Worm (Caenorhabditis elegans) whole organism, young adult: ENCODE data around the gene nhr-114.
A peak's percentile ranks its signal among the peaks of the same experiment; 100 is the strongest.

Source experiments
- C06A6.2 ChIP-seq: fragments of 200-800 bp; sonication (Bioruptor generic); conservative IDR thresholded peaks from 2 replicates; pipeline ENCODE4 v1.3.6; 2022; ENCODE audit warnings: missing genetic modification characterization, missing compliant biosample characterization
- C17E4.6 ChIP-seq: fragments of 200-800 bp; sonication (Bioruptor generic); IDR thresholded peaks from 2 replicates; pipeline ENCODE4 v1.3.6; 2022; ENCODE audit warnings: missing genetic modification reagents, missing genetic modification characterization, missing compliant biosample characterization
- D2030.7 ChIP-seq: fragments of 200-800 bp; sonication (Bioruptor generic); IDR thresholded peaks from 2 replicates; pipeline ENCODE4 v1.3.6; 2022; ENCODE audit warnings: missing genetic modification reagents, missing genetic modification characterization, missing compliant biosample characterization
- F22D6.2 ChIP-seq: sonication (generic microtip); optimal IDR thresholded peaks from 2 replicates; lab custom pipeline; 2016; ENCODE audit warnings: mild to moderate bottlenecking, missing genetic modification characterization, missing compliant biosample characterization
- F52B5.7 ChIP-seq: sonication (generic microtip); optimal IDR thresholded peaks from 2 replicates; lab custom pipeline; 2016; ENCODE audit warnings: mild to moderate bottlenecking, missing genetic modification characterization, missing compliant biosample characterization
- F55B11.4 ChIP-seq: sonication (generic microtip); optimal IDR thresholded peaks from 2 replicates; lab custom pipeline; 2016; ENCODE audit warnings: missing compliant biosample characterization, missing genetic modification characterization, borderline replicate concordance; ENCODE audit not compliant: insufficient read depth
- F57C9.4 ChIP-seq: sonication (generic microtip); optimal IDR thresholded peaks from 2 replicates; lab custom pipeline; 2017; ENCODE audit warnings: mild to moderate bottlenecking, missing genetic modification characterization, missing compliant biosample characterization
- T07F8.4 ChIP-seq: sonication (generic microtip); optimal IDR thresholded peaks from 2 replicates; lab custom pipeline; 2016; ENCODE audit warnings: mild to moderate bottlenecking, missing genetic modification characterization, moderate library complexity, missing compliant biosample characterization
- T26A5.8 ChIP-seq: sonication (generic microtip); optimal IDR thresholded peaks from 2 replicates; lab custom pipeline; 2016; ENCODE audit warnings: missing genetic modification characterization, missing compliant biosample characterization
- Y53F4B.3 ChIP-seq: fragments of 200-800 bp; sonication (Bioruptor generic); IDR thresholded peaks from 2 replicates; pipeline ENCODE4 v1.3.6; 2022; ENCODE audit warnings: missing genetic modification reagents, missing genetic modification characterization, missing compliant biosample characterization
- Y56A3A.18 ChIP-seq: fragments of 200-800 bp; sonication (Bioruptor generic); IDR thresholded peaks from 2 replicates; pipeline ENCODE4 v1.3.6; 2022; ENCODE audit warnings: missing genetic modification reagents, missing genetic modification characterization, missing compliant biosample characterization
- Y67H2A.10 ChIP-seq: fragments of 200-800 bp; sonication (Bioruptor generic); conservative IDR thresholded peaks from 2 replicates; pipeline ENCODE4 v1.3.6; 2022; ENCODE audit warnings: missing genetic modification reagents, missing genetic modification characterization, missing compliant biosample characterization
- aptf-2 ChIP-seq: fragments of 200-800 bp; sonication (Bioruptor generic); conservative IDR thresholded peaks from 2 replicates; pipeline ENCODE4 v1.3.6; 2022; ENCODE audit warnings: missing genetic modification reagents, missing genetic modification characterization, missing compliant biosample characterization
- atf-7 ChIP-seq: sonication (generic microtip); optimal IDR thresholded peaks from 2 replicates; lab custom pipeline; 2017; ENCODE audit warnings: mild to moderate bottlenecking, missing genetic modification characterization, missing compliant biosample characterization
- athp-1 ChIP-seq: sonication (generic microtip); optimal IDR thresholded peaks from 2 replicates; lab custom pipeline; 2017; ENCODE audit warnings: mild to moderate bottlenecking, missing genetic modification characterization, missing compliant biosample characterization
- attf-5 ChIP-seq: fragments of 200-800 bp; sonication (Bioruptor generic); optimal IDR thresholded peaks from 2 replicates; lab custom pipeline; 2018; ENCODE audit warnings: mild to moderate bottlenecking, missing genetic modification characterization, missing compliant biosample characterization
- attf-6 ChIP-seq: fragments of 200-800 bp; sonication (Bioruptor generic); IDR thresholded peaks from 2 replicates; pipeline ENCODE4 v1.3.6; 2022; ENCODE audit warnings: missing genetic modification reagents, missing genetic modification characterization, missing compliant biosample characterization
- ccch-3 ChIP-seq: fragments of 200-800 bp; sonication (Bioruptor generic); optimal IDR thresholded peaks from 2 replicates; lab custom pipeline; 2018; ENCODE audit warnings: mild to moderate bottlenecking, missing genetic modification characterization, missing compliant biosample characterization
- ceh-91 ChIP-seq: fragments of 200-800 bp; sonication (Bioruptor generic); IDR thresholded peaks from 2 replicates; pipeline ENCODE4 v1.3.6; 2022; ENCODE audit warnings: missing genetic modification reagents, missing genetic modification characterization, missing compliant biosample characterization
- egl-18 ChIP-seq: fragments of 200-800 bp; sonication (Bioruptor generic); IDR thresholded peaks from 2 replicates; pipeline ENCODE4 v1.3.6; 2022; ENCODE audit warnings: missing genetic modification reagents, missing genetic modification characterization, missing compliant biosample characterization
- egrh-3 ChIP-seq: fragments of 200-800 bp; sonication (Bioruptor generic); IDR thresholded peaks from 2 replicates; pipeline ENCODE4 v1.3.6; 2022; ENCODE audit warnings: missing genetic modification reagents, missing genetic modification characterization, missing compliant biosample characterization
- ekl-4 ChIP-seq: fragments of 200-800 bp; sonication (Bioruptor generic); IDR thresholded peaks from 2 replicates; pipeline ENCODE4 v1.3.6; 2022; ENCODE audit warnings: missing genetic modification reagents, missing genetic modification characterization, missing compliant biosample characterization
- hmg-1.2 ChIP-seq: fragments of 200-800 bp; sonication (Bioruptor generic); IDR thresholded peaks from 2 replicates; pipeline ENCODE4 v1.3.6; 2022; ENCODE audit warnings: missing genetic modification reagents, missing genetic modification characterization, missing compliant biosample characterization
- hrde-1 ChIP-seq: sonication (generic microtip); optimal IDR thresholded peaks from 2 replicates; lab custom pipeline; 2016; ENCODE audit warnings: missing genetic modification characterization, mild to moderate bottlenecking, missing compliant biosample characterization, moderate library complexity, missing genotype, missing genetic modification reagents, borderline replicate concordance
- hsf-1 ChIP-seq: fragments of 200-800 bp; sonication (Bioruptor generic); IDR thresholded peaks from 2 replicates; pipeline ENCODE4 v1.3.6; 2022; ENCODE audit warnings: missing genetic modification reagents, missing genetic modification characterization, missing compliant biosample characterization
- lag-1 ChIP-seq: fragments of 200-800 bp; sonication (Bioruptor generic); IDR thresholded peaks from 2 replicates; pipeline ENCODE4 v1.3.6; 2022; ENCODE audit warnings: missing genetic modification reagents, missing genetic modification characterization, missing compliant biosample characterization
- let-526 ChIP-seq: fragments of 200-800 bp; sonication (Bioruptor generic); IDR thresholded peaks from 2 replicates; pipeline ENCODE4 v1.3.6; 2022; ENCODE audit warnings: missing genetic modification reagents, missing genetic modification characterization, missing compliant biosample characterization
- lin-26 ChIP-seq: fragments of 200-800 bp; sonication (Bioruptor generic); IDR thresholded peaks from 2 replicates; pipeline ENCODE4 v1.3.6; 2022; ENCODE audit warnings: missing genetic modification reagents, missing genetic modification characterization, missing compliant biosample characterization
- lin-40 ChIP-seq: sonication (generic microtip); optimal IDR thresholded peaks from 2 replicates; lab custom pipeline; 2016; ENCODE audit warnings: missing genetic modification characterization, mild to moderate bottlenecking, missing compliant biosample characterization, missing genotype, missing genetic modification reagents
- lsl-1 ChIP-seq: fragments of 200-800 bp; sonication (Bioruptor generic); optimal IDR thresholded peaks from 2 replicates; lab custom pipeline; 2018; ENCODE audit warnings: mild to moderate bottlenecking, missing genetic modification characterization, moderate library complexity, missing compliant biosample characterization
- lsy-27 ChIP-seq: sonication (generic microtip); optimal IDR thresholded peaks from 2 replicates; lab custom pipeline; 2017; ENCODE audit warnings: missing genetic modification characterization, mild to moderate bottlenecking, missing compliant biosample characterization, antibody characterized with exemption, missing genotype, borderline replicate concordance; ENCODE audit not compliant: insufficient read depth
- madf-3 ChIP-seq: fragments of 200-800 bp; sonication (Bioruptor generic); IDR thresholded peaks from 2 replicates; pipeline ENCODE4 v1.3.6; 2022; ENCODE audit warnings: missing genetic modification reagents, missing genetic modification characterization, missing compliant biosample characterization
- nhr-120 ChIP-seq: fragments of 200-800 bp; sonication (Bioruptor generic); IDR thresholded peaks from 2 replicates; pipeline ENCODE4 v1.3.6; 2022; ENCODE audit warnings: missing genetic modification characterization, missing compliant biosample characterization
- nhr-80 ChIP-seq: sonication (generic microtip); optimal IDR thresholded peaks from 2 replicates; lab custom pipeline; 2016; ENCODE audit warnings: missing genetic modification characterization, missing compliant biosample characterization
- nhr-90 ChIP-seq: sonication (generic microtip); optimal IDR thresholded peaks from 2 replicates; lab custom pipeline; 2016; ENCODE audit warnings: missing genotype, mild to moderate bottlenecking, missing genetic modification characterization, missing compliant biosample characterization
- pbrm-1 ChIP-seq: fragments of 200-800 bp; sonication (Bioruptor generic); IDR thresholded peaks from 2 replicates; pipeline ENCODE4 v1.3.6; 2022; ENCODE audit warnings: missing genetic modification reagents, missing genetic modification characterization, missing compliant biosample characterization
- rec-8 ChIP-seq, 2 experiments: sonication (generic microtip); optimal IDR thresholded peaks; 2 replicates each; lab custom pipeline; 2016; ENCODE audit warnings: mild to moderate bottlenecking in 2 of 2, missing genetic modification characterization in 2 of 2, missing genetic modification reagents in 2 of 2, missing genotype in 2 of 2, missing biosample characterization in 1 of 2, missing compliant biosample characterization in 1 of 2, moderate library complexity in 1 of 2
- snpc-4 ChIP-seq, 5 experiments: fragments of 150-350 bp in 1 of 5; sonication (generic microtip) in 4 of 5; optimal IDR thresholded peaks; 2 replicates each; lab custom pipeline; 2014 to 2018; ENCODE audit warnings: missing genetic modification characterization in 5 of 5, missing biosample characterization in 3 of 5, antibody characterized with exemption in 2 of 5, mild to moderate bottlenecking in 2 of 5, missing compliant biosample characterization in 2 of 5, missing genotype in 2 of 5, moderate library complexity in 2 of 5, missing genetic modification reagents in 1 of 5
- sptf-2 ChIP-seq: fragments of 200-800 bp; sonication (Bioruptor generic); optimal IDR thresholded peaks from 2 replicates; lab custom pipeline; 2018; ENCODE audit warnings: mild to moderate bottlenecking, missing genetic modification characterization, missing compliant biosample characterization
- tbx-9 ChIP-seq: sonication (generic microtip); optimal IDR thresholded peaks from 2 replicates; lab custom pipeline; 2016; ENCODE audit warnings: borderline replicate concordance, missing genetic modification characterization, inconsistent platforms, missing compliant biosample characterization
- tlf-1 ChIP-seq: fragments of 200-800 bp; sonication (Bioruptor generic); optimal IDR thresholded peaks from 2 replicates; lab custom pipeline; 2018; ENCODE audit warnings: mild to moderate bottlenecking, missing genetic modification characterization, missing compliant biosample characterization
- ztf-18 ChIP-seq: sonication (generic microtip); optimal IDR thresholded peaks from 2 replicates; lab custom pipeline; 2016; ENCODE audit warnings: missing genotype, mild to moderate bottlenecking, missing genetic modification characterization, missing compliant biosample characterization
- ztf-22 ChIP-seq: fragments of 200-800 bp; sonication (Bioruptor generic); optimal IDR thresholded peaks from 2 replicates; lab custom pipeline; 2018; ENCODE audit warnings: mild to moderate bottlenecking, missing genetic modification characterization, moderate library complexity, missing compliant biosample characterization
- ztf-28 ChIP-seq: fragments of 200-800 bp; sonication (Bioruptor generic); IDR thresholded peaks from 2 replicates; pipeline ENCODE4 v1.3.6; 2022; ENCODE audit warnings: missing genetic modification reagents, missing genetic modification characterization, missing compliant biosample characterization

nhr-114 gene

DNA sequence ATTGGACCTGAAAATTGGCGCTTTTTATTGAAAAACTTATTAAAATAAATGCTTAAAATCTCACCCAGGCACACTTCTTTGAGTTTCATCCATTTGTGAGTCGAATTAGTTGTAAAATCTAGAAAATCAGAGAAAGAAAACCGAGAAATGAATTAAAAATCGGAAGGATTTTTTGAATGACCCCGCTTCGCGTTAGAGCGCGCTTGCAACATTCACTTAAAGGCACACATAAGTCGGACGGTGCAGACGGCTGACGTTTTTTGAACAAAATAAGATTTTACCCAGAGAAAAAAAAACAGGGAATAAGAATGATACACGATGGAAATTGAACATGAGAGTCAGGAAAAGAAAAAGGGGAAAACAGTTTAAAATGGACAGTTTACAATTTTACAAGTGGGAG, 17.3 kb upstream of the nhr-114 start (continued):
- TF ChIP-seq nhr-90 (tag; lab: Kevin White, UChicago) = no peak
- TF ChIP-seq hmg-1.2 = peak; percentile 20; the same call in 1 of the 2 replicates
- TF ChIP-seq C06A6.2 (GFP tag; lab: Robert Waterston, UW) = no peak
- no peak for TF ChIP-seq F55B11.4
- no peak for TF ChIP-seq sptf-2 (GFP tag; lab: Kevin White, UChicago)
- no peak for TF ChIP-seq lag-1 (GFP tag; lab: Robert Waterston, UW)
- no peak for TF ChIP-seq tlf-1 (GFP tag; lab: Kevin White, UChicago)
- peak; percentile 49 for TF ChIP-seq D2030.7 (GFP tag; lab: Robert Waterston, UW)
- peak; percentile 13 for TF ChIP-seq snpc-4 (GFP tag; optimal IDR thresholded peaks at IDR 0.05; lab: Kevin White, UChicago)
- no peak for TF ChIP-seq snpc-4 (tag; optimal IDR thresholded peaks at IDR 0.05; lab: Kevin White, UChicago)
- TF ChIP-seq lsl-1 (GFP tag; lab: Kevin White, UChicago) = peak; percentile 47
- TF ChIP-seq C17E4.6 = no peak
- TF ChIP-seq rec-8 (tag; optimal IDR thresholded peaks at IDR 0.05; lab: Kevin White, UChicago) = no peak
- 0 out of 2 replicates have a peak, but pooled peaks have one; percentile 21 for TF ChIP-seq ceh-91 (GFP tag; lab: Robert Waterston, UW)
- TF ChIP-seq nhr-80 (tag; lab: Kevin White, UChicago) = no peak
- no peak for TF ChIP-seq nhr-120 (GFP tag; lab: Robert Waterston, UW)
- no peak for TF ChIP-seq let-526 (GFP tag; lab: Robert Waterston, UW)
- TF ChIP-seq T07F8.4 = no peak
- no peak for TF ChIP-seq Y67H2A.10
- no peak for TF ChIP-seq ekl-4

DNA sequence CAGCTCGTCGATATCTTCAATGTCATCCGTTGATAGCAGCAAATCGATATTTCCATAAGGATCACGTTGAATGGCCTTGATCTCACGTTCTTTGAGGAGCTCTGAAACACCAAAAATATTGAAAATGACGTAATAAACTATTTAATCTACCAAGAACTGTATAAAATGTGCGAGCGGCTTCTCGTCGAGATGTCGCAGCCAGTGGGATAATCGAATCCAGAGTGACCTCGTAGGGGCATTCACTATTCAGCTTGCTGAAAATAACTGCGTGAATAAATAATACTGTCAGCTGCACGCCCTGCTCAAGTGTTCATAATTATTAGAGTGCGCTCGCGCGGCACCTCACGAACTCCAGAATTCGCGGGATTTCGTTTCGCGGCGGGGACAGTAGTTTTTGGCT, 16.9 kb upstream of the nhr-114 start, which contains the start of gene Y45G5AM.7:
Gene Y45G5AM.7 (minus strand): TSS at position 101 of the 400 bp plus-strand sequence.
- TF ChIP-seq pbrm-1 (GFP tag; lab: Robert Waterston, UW) = no peak

DNA sequence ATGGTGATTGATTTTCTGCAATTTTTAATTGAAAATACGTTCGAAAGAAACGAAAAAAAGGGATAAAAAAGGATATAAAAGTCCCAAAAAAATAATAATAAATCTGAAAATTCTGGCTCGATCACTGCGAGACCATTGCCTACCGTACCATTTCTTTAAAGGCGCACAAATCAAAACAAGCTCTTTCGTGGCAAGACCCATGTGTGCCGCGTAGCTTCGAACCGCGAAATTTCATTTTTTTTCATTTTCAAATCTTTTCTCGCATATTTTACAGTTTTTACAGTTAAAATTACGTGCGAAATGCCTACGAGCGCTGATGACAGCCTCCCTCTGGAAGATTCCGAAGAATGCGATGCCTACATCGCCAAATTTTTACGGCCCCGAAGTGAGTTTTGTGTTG, 11.4 kb upstream of the nhr-114 start, which contains the start of the genes coh-4 and pid-5:
Gene coh-4 (minus strand): TSS at position 17 of the 400 bp plus-strand sequence.
Gene pid-5 (plus strand): TSS at position 259 of the 400 bp plus-strand sequence.
- TF ChIP-seq ekl-4 = peak; percentile 61
- TF ChIP-seq lin-26 (GFP tag; lab: Robert Waterston, UW) = no peak
- no peak for TF ChIP-seq sptf-2 (GFP tag; lab: Kevin White, UChicago)
- no peak for TF ChIP-seq Y56A3A.18 (GFP tag; lab: Robert Waterston, UW)
- peak; percentile 61 for TF ChIP-seq pbrm-1 (GFP tag; lab: Robert Waterston, UW)
- no peak for TF ChIP-seq Y53F4B.3 (GFP tag; lab: Robert Waterston, UW)
- TF ChIP-seq F52B5.7 (tag; lab: Kevin White, UChicago) = no peak
- TF ChIP-seq F22D6.2 (tag; lab: Kevin White, UChicago) = no peak
- no peak for TF ChIP-seq lsy-27 (tag; lab: Kevin White, UChicago)
- peak; percentile 69; the same call in 1 of the 2 replicates for TF ChIP-seq attf-6 (GFP tag; lab: Robert Waterston, UW)
- TF ChIP-seq hrde-1 (tag; lab: Kevin White, UChicago) = peak; percentile 22
- TF ChIP-seq atf-7 (tag; lab: Kevin White, UChicago) = no peak
- TF ChIP-seq egl-18 = no peak
- TF ChIP-seq hsf-1 (GFP tag; lab: Robert Waterston, UW) = peak; percentile 71
- peak; percentile 68; the same call in 1 of the 2 replicates for TF ChIP-seq ztf-28 (GFP tag; lab: Robert Waterston, UW)
- no peak for TF ChIP-seq ztf-18
- no peak for TF ChIP-seq T26A5.8 (tag; lab: Kevin White, UChicago)
- TF ChIP-seq hmg-1.2 = peak; percentile 44
- TF ChIP-seq ceh-91 (GFP tag; lab: Robert Waterston, UW) = peak; percentile 94
- no peak for TF ChIP-seq lin-40
- no peak for TF ChIP-seq ztf-22 (GFP tag; lab: Kevin White, UChicago)
- no peak for TF ChIP-seq ccch-3 (GFP tag; lab: Kevin White, UChicago)
- TF ChIP-seq aptf-2 = no peak
- no peak for TF ChIP-seq F57C9.4 (tag; lab: Kevin White, UChicago)
- peak; percentile 23 for TF ChIP-seq athp-1
- TF ChIP-seq tbx-9 (tag; lab: Kevin White, UChicago) = no peak
- 0 out of 2 replicates have a peak, but pooled peaks have one; percentile 70 for TF ChIP-seq madf-3 (GFP tag; lab: Robert Waterston, UW)
- no peak for TF ChIP-seq egrh-3 (GFP tag; lab: Robert Waterston, UW)
- no peak for TF ChIP-seq attf-5
